Fruit fly (Drosophila melanogaster) whole organism, prepupa: ENCODE data around the gene CG17187.

Experiments used
- Blimp-1 ChIP-seq: fragments of 200-800 bp; sonication (Bioruptor generic); optimal IDR thresholded peaks from 3 replicates; lab custom pipeline; 2017; ENCODE audit warnings: missing biosample characterization, missing genetic modification characterization, mild to moderate bottlenecking, moderate library complexity, missing genetic modification reagents
- CG10631 ChIP-seq: fragments of 200-800 bp; sonication (Bioruptor generic); optimal IDR thresholded peaks from 2 replicates; lab custom pipeline; 2016; ENCODE audit warnings: missing biosample characterization, missing genetic modification characterization
- CG10669 ChIP-seq: fragments of 200-800 bp; sonication (Bioruptor generic); optimal IDR thresholded peaks from 3 replicates; lab custom pipeline; 2018; ENCODE audit warnings: missing biosample characterization, mild to moderate bottlenecking, missing genetic modification characterization, moderate library complexity
- CG11294 ChIP-seq: fragments of 200-800 bp; sonication (Bioruptor generic); IDR thresholded peaks from 2 replicates; pipeline ENCODE4 v1.3.6; 2022; ENCODE audit warnings: missing biosample characterization, missing genetic modification characterization
- CG11762 ChIP-seq: fragments of 200-800 bp; sonication (Bioruptor generic); optimal IDR thresholded peaks from 3 replicates; lab custom pipeline; 2016; ENCODE audit warnings: missing biosample characterization, missing genetic modification characterization; ENCODE audit not compliant: insufficient read depth
- CG11902 ChIP-seq: fragments of 200-800 bp; sonication (Bioruptor generic); optimal IDR thresholded peaks from 3 replicates; lab custom pipeline; 2016; ENCODE audit warnings: missing biosample characterization, missing genetic modification characterization
- CG16779 ChIP-seq: fragments of 200-800 bp; sonication (Bioruptor generic); optimal IDR thresholded peaks from 3 replicates; lab custom pipeline; 2017; ENCODE audit warnings: missing biosample characterization, mild to moderate bottlenecking, missing genetic modification characterization
- CG32006 ChIP-seq: fragments of 200-800 bp; sonication (Bioruptor generic); optimal IDR thresholded peaks from 3 replicates; lab custom pipeline; 2017; ENCODE audit warnings: missing biosample characterization, mild to moderate bottlenecking, missing genetic modification characterization
- CG3919 ChIP-seq: fragments of 200-800 bp; sonication (Bioruptor generic); optimal IDR thresholded peaks from 3 replicates; lab custom pipeline; 2016; ENCODE audit warnings: missing biosample characterization, missing genetic modification characterization
- CG6163 ChIP-seq: fragments of 200-800 bp; sonication (Bioruptor generic); IDR thresholded peaks from 3 replicates; pipeline ENCODE4 v1.3.6; 2022; ENCODE audit warnings: missing biosample characterization, missing genetic modification characterization
- CG6854 ChIP-seq: fragments of 200-800 bp; sonication (Bioruptor generic); optimal IDR thresholded peaks from 2 replicates; lab custom pipeline; 2017; ENCODE audit warnings: missing biosample characterization, mild to moderate bottlenecking, missing genetic modification characterization
- CG7368 ChIP-seq: fragments of 200-800 bp; sonication (Bioruptor generic); optimal IDR thresholded peaks from 3 replicates; lab custom pipeline; 2016; ENCODE audit warnings: missing biosample characterization, missing genetic modification characterization
- CG8119 ChIP-seq: fragments of 200-800 bp; sonication (Bioruptor generic); IDR thresholded peaks from 3 replicates; pipeline ENCODE4 v1.3.6; 2022; ENCODE audit warnings: missing biosample characterization, missing genetic modification characterization
- CG8319 ChIP-seq: fragments of 200-800 bp; sonication (Bioruptor generic); optimal IDR thresholded peaks from 3 replicates; lab custom pipeline; 2016; ENCODE audit warnings: missing biosample characterization, missing genetic modification characterization
- CG8632 ChIP-seq: fragments of 200-800 bp; sonication (Bioruptor generic); optimal IDR thresholded peaks from 3 replicates; lab custom pipeline; 2016; ENCODE audit warnings: missing biosample characterization, missing genetic modification characterization
- CG9139 ChIP-seq: fragments of 200-800 bp; sonication (Bioruptor generic); optimal IDR thresholded peaks from 3 replicates; lab custom pipeline; 2017; ENCODE audit warnings: missing biosample characterization, mild to moderate bottlenecking, missing genetic modification characterization
- Eip78C ChIP-seq: fragments of 200-800 bp; sonication (Bioruptor generic); peaks from one replicate; lab custom pipeline; 2016; ENCODE audit warnings: missing biosample characterization, missing genetic modification characterization
- Eip93F ChIP-seq: fragments of 200-800 bp; sonication (Bioruptor generic); optimal IDR thresholded peaks from 2 replicates; lab custom pipeline; 2016; ENCODE audit warnings: missing biosample characterization, mild to moderate bottlenecking, missing genetic modification characterization
- Gug ChIP-seq: fragments of 200-800 bp; sonication (Bioruptor generic); IDR thresholded peaks from 2 replicates; pipeline ENCODE4 v1.3.6; 2022; ENCODE audit warnings: missing biosample characterization, missing genetic modification characterization
- Hr39 ChIP-seq: fragments of 200-800 bp; sonication (Bioruptor generic); optimal IDR thresholded peaks from 2 replicates; lab custom pipeline; 2016; ENCODE audit warnings: missing biosample characterization, missing genetic modification characterization
- Hr4 ChIP-seq: fragments of 200-800 bp; sonication (Bioruptor generic); optimal IDR thresholded peaks from 3 replicates; lab custom pipeline; 2016; ENCODE audit warnings: missing biosample characterization, missing genetic modification characterization
- Lpt ChIP-seq: fragments of 200-800 bp; sonication (Bioruptor generic); optimal IDR thresholded peaks from 3 replicates; lab custom pipeline; 2016; ENCODE audit warnings: missing biosample characterization, missing genetic modification characterization
- Met ChIP-seq: fragments of 200-800 bp; sonication (Bioruptor generic); optimal IDR thresholded peaks from 3 replicates; lab custom pipeline; 2016; ENCODE audit warnings: missing biosample characterization, missing genetic modification characterization
- OdsH ChIP-seq: fragments of 200-800 bp; sonication (Bioruptor generic); optimal IDR thresholded peaks from 3 replicates; lab custom pipeline; 2016; ENCODE audit warnings: missing biosample characterization, missing genetic modification characterization
- Sox102F ChIP-seq: fragments of 200-800 bp; sonication (Bioruptor generic); optimal IDR thresholded peaks from 2 replicates; lab custom pipeline; 2016; ENCODE audit warnings: missing biosample characterization, mild to moderate bottlenecking, missing genetic modification characterization
- Sox14 ChIP-seq: fragments of 200-800 bp; sonication (Bioruptor generic); optimal IDR thresholded peaks from 3 replicates; lab custom pipeline; 2016; ENCODE audit warnings: missing biosample characterization, missing genetic modification characterization
- Sox15 ChIP-seq: fragments of 200-800 bp; sonication (Bioruptor generic); optimal IDR thresholded peaks from 3 replicates; lab custom pipeline; 2016; ENCODE audit warnings: missing biosample characterization, missing genetic modification characterization
- achi ChIP-seq: fragments of 200-800 bp; sonication (Bioruptor generic); optimal IDR thresholded peaks from 3 replicates; lab custom pipeline; 2016; ENCODE audit warnings: missing biosample characterization, missing genetic modification characterization
- acj6 ChIP-seq: fragments of 200-800 bp; sonication (Bioruptor generic); optimal IDR thresholded peaks from 3 replicates; lab custom pipeline; 2016; ENCODE audit warnings: missing biosample characterization, missing genetic modification characterization
- cyc ChIP-seq: fragments of 200-800 bp; sonication (Bioruptor generic); optimal IDR thresholded peaks from 3 replicates; lab custom pipeline; 2016; ENCODE audit warnings: missing biosample characterization, missing genetic modification characterization
- dsx ChIP-seq: fragments of 200-800 bp; optimal IDR thresholded peaks from 3 replicates; lab custom pipeline; 2019; ENCODE audit warnings: missing biosample characterization, mild to moderate bottlenecking, missing genetic modification characterization, moderate library complexity; ENCODE audit not compliant: poor library complexity, severe bottlenecking
- eg ChIP-seq: fragments of 200-800 bp; sonication (Bioruptor generic); IDR thresholded peaks from 3 replicates; pipeline ENCODE4 v1.3.6; 2022; ENCODE audit warnings: missing biosample characterization, missing genetic modification characterization
- esn ChIP-seq: fragments of 200-800 bp; sonication (Bioruptor generic); optimal IDR thresholded peaks from 2 replicates; lab custom pipeline; 2016; ENCODE audit warnings: missing biosample characterization, mild to moderate bottlenecking, missing genetic modification characterization, moderate library complexity
- fd59A ChIP-seq: fragments of 200-800 bp; sonication (Bioruptor generic); optimal IDR thresholded peaks from 2 replicates; lab custom pipeline; 2017; ENCODE audit warnings: missing biosample characterization, mild to moderate bottlenecking, missing genetic modification characterization, missing genetic modification reagents
- fkh ChIP-seq: fragments of 200-800 bp; sonication (Bioruptor generic); optimal IDR thresholded peaks from 3 replicates; lab custom pipeline; 2017; ENCODE audit warnings: missing biosample characterization, mild to moderate bottlenecking, missing genetic modification characterization, moderate library complexity
- net ChIP-seq: fragments of 200-800 bp; sonication (Bioruptor generic); optimal IDR thresholded peaks from 3 replicates; lab custom pipeline; 2016; ENCODE audit warnings: missing biosample characterization, missing genetic modification characterization
- pdm3 ChIP-seq: fragments of 200-800 bp; sonication (Bioruptor generic); optimal IDR thresholded peaks from 3 replicates; lab custom pipeline; 2016; ENCODE audit warnings: missing biosample characterization, missing genetic modification characterization
- salr ChIP-seq, 2 experiments: fragments of 200-800 bp; sonication (Bioruptor generic); optimal IDR thresholded peaks; 3 replicates each; lab custom pipeline; 2016 to 2018; ENCODE audit warnings: missing biosample characterization in 2 of 2, missing genetic modification characterization in 2 of 2, mild to moderate bottlenecking in 1 of 2
- ss ChIP-seq, 2 experiments: fragments of 200-800 bp; sonication (Bioruptor generic); optimal IDR thresholded peaks; 2 replicates in 1 of 2; 3 replicates in 1 of 2; lab custom pipeline; 2017 to 2018; ENCODE audit warnings: mild to moderate bottlenecking in 2 of 2, missing biosample characterization in 2 of 2, missing genetic modification characterization in 2 of 2, moderate library complexity in 1 of 2
- svp ChIP-seq: fragments of 200-800 bp; sonication (Bioruptor generic); peaks from one replicate; lab custom pipeline; 2016; ENCODE audit warnings: missing biosample characterization, missing genetic modification characterization
- topi ChIP-seq: fragments of 200-800 bp; sonication (Bioruptor generic); optimal IDR thresholded peaks from 3 replicates; lab custom pipeline; 2016; ENCODE audit warnings: missing biosample characterization, missing genetic modification characterization
- vri ChIP-seq: fragments of 200-800 bp; sonication (Bioruptor generic); optimal IDR thresholded peaks from 3 replicates; lab custom pipeline; 2016; ENCODE audit warnings: missing biosample characterization, mild to moderate bottlenecking, missing genetic modification characterization

The CG17187 gene

DNA sequence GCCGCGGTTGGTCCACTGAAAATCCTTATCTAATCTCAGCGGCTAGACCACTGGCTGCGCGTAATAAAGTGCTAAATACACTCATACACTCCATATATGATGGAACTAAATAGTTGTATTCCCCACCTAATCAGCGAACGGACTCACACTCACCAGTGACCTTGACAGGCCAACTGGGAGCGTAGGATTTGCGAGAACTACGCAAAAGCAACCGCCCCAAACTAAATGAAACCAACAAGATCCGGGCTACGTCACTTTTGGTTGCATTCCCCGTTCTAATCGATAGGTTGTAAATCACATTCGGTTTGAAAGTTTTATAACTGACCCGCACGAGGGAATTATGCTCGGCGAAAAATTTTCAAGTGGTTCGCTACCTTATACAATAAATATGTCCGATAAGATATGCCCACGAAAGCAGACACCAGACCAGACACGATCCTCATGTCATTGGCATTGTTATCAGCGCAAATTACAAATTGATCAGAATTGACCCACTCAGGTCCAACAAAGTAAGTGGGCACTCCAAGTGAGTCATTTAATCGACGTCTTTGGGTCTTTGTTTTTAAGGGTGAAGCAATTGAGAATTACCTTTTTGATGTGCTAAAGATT, 32.3 kb downstream of the CG17187 start:
- TF ChIP-seq CG10669 (no peak), dsx (GFP tag; lab: Kevin White, UChicago) (peak; percentile 28)

DNA sequence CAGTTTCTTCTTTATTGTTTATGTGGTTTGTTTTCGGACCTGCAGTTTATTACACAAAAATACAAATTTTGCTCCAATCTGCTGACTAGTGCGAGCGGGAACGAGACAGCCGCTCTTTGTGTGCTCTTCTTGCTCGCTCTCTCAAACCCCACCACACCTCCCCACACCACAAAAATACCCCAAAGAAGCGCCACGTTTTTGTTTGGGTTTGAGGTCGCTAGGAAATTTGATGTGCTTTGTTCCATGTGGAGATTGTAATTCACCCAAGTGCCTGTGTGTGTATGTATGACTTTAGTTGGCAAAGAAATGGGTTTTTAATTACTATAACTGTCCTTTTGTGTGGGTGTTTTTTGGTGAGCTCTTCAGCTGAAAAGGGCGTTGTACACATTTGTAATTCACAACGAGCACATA, 33.6 kb downstream of the CG17187 start:
- TF ChIP-seq CG10631 (GFP tag; lab: Kevin White, UChicago) (no peak), svp (GFP tag; lab: Kevin White, UChicago) (peak; percentile 67), Sox14 (peak; percentile 76), ss (GFP tag; optimal IDR thresholded peaks at IDR 0.05; lab: Kevin White, UChicago) (no peak), CG6854 (peak; percentile 4), CG6163 (GFP tag; lab: Robert Waterston, UW) (0 out of 3 replicates have a peak, but pooled peaks have one; percentile 25), dsx (GFP tag; lab: Kevin White, UChicago) (peak; percentile 21), CG11762 (no peak), net (GFP tag; lab: Kevin White, UChicago) (peak; percentile 7), eg (GFP tag; lab: Robert Waterston, UW) (peak; percentile 41; the same call in 1 of the 3 replicates), Eip78C (peak; percentile 69), vri (GFP tag; lab: Kevin White, UChicago) (peak; percentile 63), fkh (GFP tag; lab: Kevin White, UChicago) (peak; percentile 82), Lpt (peak; percentile 56), CG8632 (GFP tag; lab: Kevin White, UChicago) (peak; percentile 6), Blimp-1 (peak; percentile 25), CG11902 (GFP tag; lab: Kevin White, UChicago) (no peak)

- TF ChIP-seq salr (GFP tag; optimal IDR thresholded peaks at IDR 0.05; lab: Kevin White, UChicago) (no peak), CG11294 (GFP tag; lab: Robert Waterston, UW) (no peak), net (GFP tag; lab: Kevin White, UChicago) (no peak), Gug (no peak), acj6 (GFP tag; lab: Kevin White, UChicago) (no peak), Sox15 (GFP tag; lab: Kevin White, UChicago) (no peak), CG8319 (GFP tag; lab: Kevin White, UChicago) (no peak), CG10669 (no peak), OdsH (GFP tag; lab: Kevin White, UChicago) (no peak), cyc (GFP tag; lab: Kevin White, UChicago) (no peak), CG8119 (GFP tag; lab: Robert Waterston, UW) (no peak)
These were observed 34.3 kb downstream of the CG17187 start, which contains the start of gene cu for dm6 chr3R:11197389-11197716. Gene cu, plus strand, starts transcription at chr3R:11197592.

- TF ChIP-seq esn (GFP tag; lab: Kevin White, UChicago) (peak; percentile 99), topi (GFP tag; lab: Kevin White, UChicago) (peak; percentile 99), Gug (peak; percentile 99), Hr4 (GFP tag; lab: Kevin White, UChicago) (peak; percentile 98), achi (GFP tag; lab: Kevin White, UChicago) (peak; percentile 99), Sox102F (peak; percentile 95), CG10669 (peak; percentile 96), net (GFP tag; lab: Kevin White, UChicago) (peak; percentile 96), cyc (GFP tag; lab: Kevin White, UChicago) (peak; percentile 96), Hr39 (GFP tag; lab: Kevin White, UChicago) (peak; percentile 92), CG9139 (GFP tag; lab: Kevin White, UChicago) (peak; percentile 99), ss (GFP tag; optimal IDR thresholded peaks at IDR 0.05; lab: Kevin White, UChicago) (peak in 1 of 2 experiments; percentile 99), pdm3 (GFP tag; lab: Kevin White, UChicago) (peak; percentile 97), CG7368 (GFP tag; lab: Kevin White, UChicago) (peak; percentile 93), Met (GFP tag; lab: Kevin White, UChicago) (peak; percentile 97), fd59A (GFP tag; lab: Kevin White, UChicago) (peak; percentile 97), CG32006 (GFP tag; lab: Kevin White, UChicago) (peak; percentile 100), Blimp-1 (peak; percentile 100), Eip93F (GFP tag; lab: Kevin White, UChicago) (peak; percentile 85), CG16779 (tag; lab: Kevin White, UChicago) (peak; percentile 97), CG8119 (GFP tag; lab: Robert Waterston, UW) (peak; percentile 100), dsx (GFP tag; lab: Kevin White, UChicago) (peak; percentile 90), CG11294 (GFP tag; lab: Robert Waterston, UW) (peak; percentile 98), eg (GFP tag; lab: Robert Waterston, UW) (peak; percentile 98), acj6 (GFP tag; lab: Kevin White, UChicago) (peak; percentile 97), CG3919 (GFP tag; lab: Kevin White, UChicago) (peak; percentile 97)
These were observed 34.9 kb downstream of the CG17187 start for dm6 chr3R:11196648-11197388.
